Worm (Caenorhabditis elegans) whole organism, early embryonic: ENCODE results near the gene C03B1.3.

Experiments
- B0310.2 ChIP-seq: sonication (generic microtip); optimal IDR thresholded peaks from 2 replicates; lab custom pipeline; 2016; ENCODE audit warnings: mild to moderate bottlenecking, missing genetic modification characterization, missing compliant biosample characterization
- F13C5.2 ChIP-seq: sonication (generic microtip); optimal IDR thresholded peaks from 2 replicates; lab custom pipeline; 2017; ENCODE audit warnings: mild to moderate bottlenecking, missing genetic modification characterization, inconsistent platforms, missing compliant biosample characterization
- aly-1 ChIP-seq: sonication (generic microtip); optimal IDR thresholded peaks from 2 replicates; lab custom pipeline; 2016; ENCODE audit warnings: missing genetic modification characterization, missing compliant biosample characterization
- ama-1 ChIP-seq: fragments of 150-350 bp; optimal IDR thresholded peaks from 2 replicates; lab custom pipeline; 2014
- ceh-13 ChIP-seq: fragments of 200-800 bp; sonication (Bioruptor generic); optimal IDR thresholded peaks from 2 replicates; lab custom pipeline; 2018; ENCODE audit warnings: mild to moderate bottlenecking, missing genetic modification characterization, missing compliant biosample characterization
- ceh-36 ChIP-seq: sonication (generic microtip); optimal IDR thresholded peaks from 2 replicates; lab custom pipeline; 2016; ENCODE audit warnings: missing genetic modification characterization, inconsistent platforms, missing compliant biosample characterization
- ets-7 ChIP-seq: sonication (generic microtip); optimal IDR thresholded peaks from 2 replicates; lab custom pipeline; 2016; ENCODE audit warnings: missing genotype, missing genetic modification characterization, missing compliant biosample characterization
- flt-1 ChIP-seq: fragments of 200-800 bp; sonication (Bioruptor generic); IDR thresholded peaks from 2 replicates; pipeline ENCODE4 v1.3.6; 2022; ENCODE audit warnings: missing genetic modification characterization, missing compliant biosample characterization
- hmbx-1 ChIP-seq: sonication (generic microtip); optimal IDR thresholded peaks from 2 replicates; lab custom pipeline; 2016; ENCODE audit warnings: mild to moderate bottlenecking, missing genetic modification characterization, missing compliant biosample characterization
- hmg-4 ChIP-seq: fragments of 200-800 bp; sonication (Bioruptor generic); optimal IDR thresholded peaks from 2 replicates; lab custom pipeline; 2018; ENCODE audit warnings: mild to moderate bottlenecking, missing genetic modification characterization, missing compliant biosample characterization
- hnd-1 ChIP-seq: sonication (generic microtip); optimal IDR thresholded peaks from 2 replicates; lab custom pipeline; 2016; ENCODE audit warnings: missing genetic modification characterization, missing compliant biosample characterization
- pes-1 ChIP-seq: fragments of 200-800 bp; sonication (Bioruptor generic); IDR thresholded peaks from 2 replicates; pipeline ENCODE4 v1.3.6; 2022; ENCODE audit warnings: missing genetic modification reagents, missing genetic modification characterization, missing compliant biosample characterization
- scrt-1 ChIP-seq: fragments of 200-800 bp; sonication (Bioruptor generic); IDR thresholded peaks from 2 replicates; pipeline ENCODE4 v1.3.6; 2022; ENCODE audit warnings: missing genetic modification characterization, missing compliant biosample characterization
- sea-1 ChIP-seq: fragments of 200-800 bp; sonication (Bioruptor generic); conservative IDR thresholded peaks from 2 replicates; pipeline ENCODE4 v1.3.6; 2022; ENCODE audit warnings: missing genetic modification characterization, missing compliant biosample characterization
- tbx-11 ChIP-seq: fragments of 200-800 bp; sonication (Bioruptor generic); IDR thresholded peaks from 2 replicates; pipeline ENCODE4 v1.3.6; 2022; ENCODE audit warnings: missing genetic modification characterization, missing compliant biosample characterization
- tbx-37 ChIP-seq: fragments of 200-800 bp; sonication (Bioruptor generic); conservative IDR thresholded peaks from 2 replicates; pipeline ENCODE4 v1.3.6; 2022; ENCODE audit warnings: missing genetic modification reagents, missing genetic modification characterization, missing compliant biosample characterization
- tra-4 ChIP-seq: sonication (generic microtip); optimal IDR thresholded peaks from 2 replicates; lab custom pipeline; 2017; ENCODE audit warnings: missing genetic modification characterization, missing compliant biosample characterization

The C03B1.3 gene

DNA sequence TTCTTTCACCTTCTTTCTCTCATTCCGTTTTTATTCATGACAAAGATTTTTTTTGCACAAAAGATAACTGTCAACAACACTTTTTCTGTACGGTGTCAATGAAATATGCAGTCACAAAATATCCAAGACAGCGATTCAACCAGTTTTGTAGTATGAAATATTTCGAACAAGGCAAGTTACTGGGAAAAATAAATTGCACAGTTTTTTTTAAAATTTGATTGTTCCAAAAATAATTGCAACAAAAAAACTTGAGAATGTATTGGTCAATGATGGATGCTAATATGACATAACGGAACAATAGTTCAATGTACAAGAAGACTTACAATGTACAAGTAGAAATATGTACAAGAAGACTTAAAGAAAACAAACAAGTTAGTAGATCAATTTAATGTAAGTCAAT is 20.0 kb upstream of the C03B1.3 start:
- TF ChIP-seq F13C5.2 (no peak), sea-1 (GFP tag; lab: Robert Waterston, UW) (no peak), ceh-13 (GFP tag; lab: Kevin White, UChicago) (no peak), ama-1 (lab: Kevin White, UChicago) (no peak), hmg-4 (GFP tag; lab: Kevin White, UChicago) (no peak), ceh-36 (tag; lab: Kevin White, UChicago) (no peak), hnd-1 (no peak), tbx-37 (GFP tag; lab: Robert Waterston, UW) (no peak), tbx-11 (GFP tag; lab: Robert Waterston, UW) (no peak)

DNA sequence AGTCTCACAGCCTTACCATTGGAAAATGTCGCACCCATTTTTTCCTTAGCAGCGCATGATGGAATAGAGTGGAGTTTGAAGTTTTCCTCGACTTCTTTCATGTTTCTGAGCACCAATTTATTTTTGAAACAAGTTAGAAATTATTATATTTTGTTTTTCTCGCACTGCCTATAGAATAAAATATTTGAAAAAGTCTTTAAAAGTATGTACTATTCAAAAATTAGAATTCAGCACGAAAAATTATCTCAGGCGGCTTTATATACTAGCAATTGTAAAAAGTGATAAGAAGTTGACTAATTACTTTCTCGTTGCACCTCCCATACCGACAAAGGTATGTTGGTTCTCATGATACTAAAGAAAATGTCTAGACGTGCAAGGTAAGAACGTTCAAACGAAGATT is 18.8 kb upstream of the C03B1.3 start, which contains the start of gene C03B1.9:
Gene C03B1.9 (minus strand): TSS at position 101 of the 400 bp plus-strand sequence.
- no peak for TF ChIP-seq sea-1 (GFP tag; lab: Robert Waterston, UW)
- no peak for TF ChIP-seq pes-1 (GFP tag; lab: Robert Waterston, UW)
- TF ChIP-seq tbx-11 (GFP tag; lab: Robert Waterston, UW): no peak
- TF ChIP-seq scrt-1: no peak

ce11 chrX:6350016-6350415 is 15.8 kb upstream of the C03B1.3 start, which contains the start of gene C03B1.6:
TSS of gene C03B1.6 (plus strand) at chrX:6350316.
- TF ChIP-seq aly-1 (tag; lab: Kevin White, UChicago) (no peak), hmg-4 (GFP tag; lab: Kevin White, UChicago) (no peak), pes-1 (GFP tag; lab: Robert Waterston, UW) (no peak), ceh-36 (tag; lab: Kevin White, UChicago) (no peak), flt-1 (GFP tag; lab: Robert Waterston, UW) (no peak), hnd-1 (no peak), hmbx-1 (tag; lab: Kevin White, UChicago) (no peak)

- no peak for TF ChIP-seq pes-1 (GFP tag; lab: Robert Waterston, UW)
- no peak for TF ChIP-seq ceh-36 (tag; lab: Kevin White, UChicago)
- TF ChIP-seq hmg-4 (GFP tag; lab: Kevin White, UChicago): no peak
- TF ChIP-seq ama-1 (lab: Kevin White, UChicago): no peak
- no peak for TF ChIP-seq sea-1 (GFP tag; lab: Robert Waterston, UW)
Measured at ce11 chrX:6353763-6354162, 12.1 kb upstream of the C03B1.3 start.

DNA sequence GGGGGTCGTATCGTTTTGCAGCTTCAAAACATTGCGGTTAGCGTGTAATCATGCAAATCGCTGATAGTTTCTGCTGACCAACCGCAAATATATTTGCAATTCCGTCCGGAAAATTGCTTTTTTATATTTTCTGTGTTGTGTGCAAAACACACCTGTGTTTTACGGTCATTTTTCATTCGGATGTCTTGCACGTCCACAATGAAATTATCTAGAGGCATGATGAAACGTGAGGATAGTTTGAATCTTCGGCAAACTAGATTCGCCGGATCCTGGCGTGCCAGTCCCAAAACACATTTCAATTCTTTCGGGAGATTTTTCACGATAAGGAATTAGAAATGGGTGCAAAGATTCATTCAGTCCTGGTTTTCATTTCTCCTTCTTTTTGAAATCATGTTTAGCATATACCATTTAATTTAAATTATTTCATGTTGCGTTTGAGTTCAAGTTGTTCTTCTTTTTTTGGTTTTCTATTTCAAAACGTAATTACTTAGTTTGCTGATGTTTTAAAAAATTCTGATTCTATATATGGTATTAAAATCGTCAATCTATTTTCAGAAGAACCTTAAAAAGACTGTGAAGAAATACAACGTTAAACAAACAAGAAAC is 10.7 kb upstream of the C03B1.3 start, which contains the start of gene C03B1.5:
Gene C03B1.5 (plus strand): TSS at position 556 of the 606 bp plus-strand sequence.
- TF ChIP-seq F13C5.2 (no peak), scrt-1 (no peak), ama-1 (lab: Kevin White, UChicago) (no peak), B0310.2 (tag; lab: Kevin White, UChicago) (no peak), sea-1 (GFP tag; lab: Robert Waterston, UW) (no peak), tra-4 (tag; lab: Kevin White, UChicago) (no peak), tbx-37 (GFP tag; lab: Robert Waterston, UW) (no peak), ets-7 (tag; lab: Kevin White, UChicago) (no peak)

DNA sequence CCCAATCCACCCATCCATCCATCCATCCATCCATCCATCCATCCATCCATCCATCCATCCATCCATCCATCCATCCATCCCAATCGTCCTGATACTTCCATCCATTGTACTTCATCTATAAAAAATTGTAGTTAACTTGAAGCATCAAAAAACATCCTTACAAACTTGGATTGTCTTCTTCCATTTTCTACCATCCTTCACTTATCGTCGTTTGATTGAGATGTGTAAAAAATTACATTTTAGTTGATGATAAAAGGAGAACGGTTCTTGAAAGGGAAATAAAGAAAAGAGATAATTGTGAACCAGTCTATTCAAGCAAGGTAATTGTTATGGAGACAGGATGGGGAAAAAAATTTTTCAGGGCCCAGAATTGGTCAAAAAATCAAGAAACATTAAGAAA is 8.0 kb upstream of the C03B1.3 start, which contains the start of gene C03B1.10:
Gene C03B1.10 (minus strand): TSS at position 101 of the 400 bp plus-strand sequence.
- TF ChIP-seq scrt-1 (no peak), ceh-36 (tag; lab: Kevin White, UChicago) (no peak), ets-7 (tag; lab: Kevin White, UChicago) (no peak), tra-4 (tag; lab: Kevin White, UChicago) (no peak), flt-1 (GFP tag; lab: Robert Waterston, UW) (no peak), B0310.2 (tag; lab: Kevin White, UChicago) (no peak), tbx-11 (GFP tag; lab: Robert Waterston, UW) (no peak), aly-1 (tag; lab: Kevin White, UChicago) (no peak), hmbx-1 (tag; lab: Kevin White, UChicago) (no peak)

DNA sequence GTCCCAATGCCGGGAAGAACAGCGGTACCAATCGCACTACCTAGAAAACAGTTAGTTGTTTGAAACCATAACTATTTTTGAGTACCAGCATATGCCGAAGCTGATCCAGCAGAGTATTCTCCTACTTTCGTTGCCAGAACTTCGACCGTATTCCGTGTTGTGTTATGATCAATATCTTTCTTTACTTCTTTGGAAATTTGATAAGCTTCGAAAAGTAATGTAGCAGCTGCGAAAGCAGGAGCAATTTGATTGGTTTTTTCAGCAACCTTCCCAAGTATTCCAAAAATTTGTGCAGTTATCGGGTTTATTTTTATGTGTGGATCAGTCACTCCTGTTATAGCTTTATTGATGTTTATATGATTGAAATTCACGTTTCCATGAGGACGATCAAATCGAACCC is 5.7 kb upstream of the C03B1.3 start:
- TF ChIP-seq hnd-1 (no peak), pes-1 (GFP tag; lab: Robert Waterston, UW) (no peak), tbx-37 (GFP tag; lab: Robert Waterston, UW) (no peak), scrt-1 (no peak), hmbx-1 (tag; lab: Kevin White, UChicago) (no peak), hmg-4 (GFP tag; lab: Kevin White, UChicago) (no peak), B0310.2 (tag; lab: Kevin White, UChicago) (no peak), tbx-11 (GFP tag; lab: Robert Waterston, UW) (no peak), flt-1 (GFP tag; lab: Robert Waterston, UW) (no peak), ceh-36 (tag; lab: Kevin White, UChicago) (no peak), ets-7 (tag; lab: Kevin White, UChicago) (no peak), ama-1 (lab: Kevin White, UChicago) (no peak), aly-1 (tag; lab: Kevin White, UChicago) (no peak), tra-4 (tag; lab: Kevin White, UChicago) (no peak), sea-1 (GFP tag; lab: Robert Waterston, UW) (no peak), ceh-13 (GFP tag; lab: Kevin White, UChicago) (no peak)

- TF ChIP-seq hmg-4 (GFP tag; lab: Kevin White, UChicago) (no peak), sea-1 (GFP tag; lab: Robert Waterston, UW) (no peak), ceh-36 (tag; lab: Kevin White, UChicago) (no peak)
Measured at ce11 chrX:6360658-6361057, 5.2 kb upstream of the C03B1.3 start, which contains the start of gene C03B1.14. TSS of gene C03B1.14 (minus strand) at chrX:6360758.
